Worm (Caenorhabditis elegans) whole organism, L4 larva: ENCODE measurements around the gene srt-54.

ENCODE experiments used
- D1046.2 ChIP-seq: fragments of 200-800 bp; sonication (Bioruptor generic); IDR thresholded peaks from 2 replicates; pipeline ENCODE4 v1.3.6; 2022; ENCODE audit warnings: missing genetic modification characterization, missing compliant biosample characterization
- T26A8.4 ChIP-seq: fragments of 200-800 bp; sonication (Bioruptor generic); IDR thresholded peaks from 2 replicates; pipeline ENCODE4 v1.3.6; 2022; ENCODE audit warnings: missing genetic modification characterization, missing compliant biosample characterization
- Y105C5A.15 ChIP-seq: fragments of 200-800 bp; sonication (Bioruptor generic); IDR thresholded peaks from 2 replicates; pipeline ENCODE4 v1.3.6; 2022; ENCODE audit warnings: missing genetic modification characterization, missing compliant biosample characterization
- Y5F2A.4 ChIP-seq: fragments of 200-800 bp; sonication (Bioruptor generic); optimal IDR thresholded peaks from 2 replicates; lab custom pipeline; 2018; ENCODE audit warnings: mild to moderate bottlenecking, missing genetic modification characterization, missing compliant biosample characterization
- aly-2 ChIP-seq: sonication (generic microtip); optimal IDR thresholded peaks from 2 replicates; lab custom pipeline; 2018; ENCODE audit warnings: missing biosample characterization, missing genetic modification characterization
- ceh-62 ChIP-seq: sonication (generic microtip); optimal IDR thresholded peaks from 2 replicates; lab custom pipeline; 2017; ENCODE audit warnings: missing biosample characterization, missing genetic modification characterization
- daf-19 ChIP-seq: fragments of 200-800 bp; sonication (Bioruptor generic); conservative IDR thresholded peaks from 2 replicates; pipeline ENCODE4 v1.3.6; 2022; ENCODE audit warnings: missing genetic modification characterization, missing compliant biosample characterization
- fkh-10 ChIP-seq: fragments of 150-350 bp; optimal IDR thresholded peaks from 2 replicates; lab custom pipeline; 2014; ENCODE audit warnings: missing biosample characterization, missing genetic modification reagents, missing genetic modification characterization
- hmg-1.1 ChIP-seq: fragments of 200-800 bp; sonication (Bioruptor generic); IDR thresholded peaks from 2 replicates; pipeline ENCODE4 v1.3.6; 2022; ENCODE audit warnings: missing genetic modification reagents, missing genetic modification characterization, missing compliant biosample characterization
- lin-15B ChIP-seq: fragments of 150-350 bp; sonication (generic microtip); optimal IDR thresholded peaks from 3 replicates; lab custom pipeline; 2014; ENCODE audit warnings: missing biosample characterization, missing genetic modification characterization
- lin-38 ChIP-seq: fragments of 200-800 bp; sonication (Bioruptor generic); IDR thresholded peaks from 2 replicates; pipeline ENCODE4 v1.3.6; 2022; ENCODE audit warnings: missing genetic modification reagents, missing genetic modification characterization, missing compliant biosample characterization
- madf-5 ChIP-seq, 2 experiments: fragments of 200-800 bp; sonication (Bioruptor generic); IDR thresholded peaks; 2 replicates each; pipeline ENCODE4 v1.3.6; 2022; ENCODE audit warnings: missing compliant biosample characterization in 2 of 2, missing genetic modification characterization in 2 of 2
- mes-2 ChIP-seq: sonication (generic microtip); optimal IDR thresholded peaks from 2 replicates; lab custom pipeline; 2016; ENCODE audit warnings: missing genotype, mild to moderate bottlenecking, missing genetic modification characterization, missing compliant biosample characterization; ENCODE audit not compliant: poor library complexity, severe bottlenecking
- nhr-102 ChIP-seq: sonication (generic microtip); optimal IDR thresholded peaks from 2 replicates; lab custom pipeline; 2016; ENCODE audit warnings: mild to moderate bottlenecking, missing genetic modification characterization, moderate library complexity, missing compliant biosample characterization
- nhr-42 ChIP-seq: fragments of 200-800 bp; sonication (Bioruptor generic); IDR thresholded peaks from 2 replicates; pipeline ENCODE4 v1.3.6; 2022; ENCODE audit warnings: missing genetic modification characterization, missing compliant biosample characterization
- nhr-76 ChIP-seq: fragments of 150-350 bp; optimal IDR thresholded peaks from 2 replicates; lab custom pipeline; 2014; ENCODE audit warnings: missing biosample characterization, missing genetic modification characterization
- set-16 ChIP-seq: fragments of 200-800 bp; sonication (Bioruptor generic); IDR thresholded peaks from 2 replicates; pipeline ENCODE4 v1.3.6; 2022; ENCODE audit warnings: missing genetic modification reagents, missing genetic modification characterization, missing compliant biosample characterization
- ztf-7 ChIP-seq: fragments of 150-350 bp; optimal IDR thresholded peaks from 2 replicates; lab custom pipeline; 2014; ENCODE audit warnings: missing biosample characterization, missing genetic modification characterization

srt-54 gene

DNA sequence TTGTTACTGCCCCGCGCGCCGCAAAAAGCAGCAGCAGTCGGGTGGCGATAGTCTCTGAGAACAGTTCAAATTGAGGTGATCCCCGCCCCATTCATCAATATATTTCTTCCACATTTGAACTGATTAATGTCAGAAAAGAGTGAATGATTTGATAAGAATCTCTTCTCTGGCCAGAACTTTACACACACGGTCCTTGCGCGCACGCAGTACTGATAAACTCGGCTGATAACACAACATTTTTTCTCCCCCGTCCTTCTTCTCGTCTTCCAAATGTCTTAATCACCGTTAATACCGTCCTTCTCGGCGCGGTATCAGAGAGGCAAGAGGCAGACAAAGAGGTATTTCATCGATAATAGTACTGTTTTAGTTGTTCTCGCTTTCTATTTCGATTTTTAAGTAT, 45.2 kb downstream of the srt-54 start, which contains the start of gene etr-1 (continued):
- TF ChIP-seq lin-15B (tag; lab: Kevin White, UChicago) = no peak
- TF ChIP-seq nhr-42 = 0 out of 2 replicates have a peak, but pooled peaks have one; percentile 11
- no peak for TF ChIP-seq daf-19 (GFP tag; lab: Robert Waterston, UW)
- TF ChIP-seq Y105C5A.15 (GFP tag; lab: Robert Waterston, UW) = no peak
- no peak for TF ChIP-seq aly-2
- TF ChIP-seq nhr-76 (tag; lab: Kevin White, UChicago) = no peak
- TF ChIP-seq set-16 (GFP tag; lab: Robert Waterston, UW) = no peak
- no peak for TF ChIP-seq D1046.2 (GFP tag; lab: Robert Waterston, UW)
- TF ChIP-seq madf-5 (GFP tag; IDR thresholded peaks at IDR 0.05; lab: Robert Waterston, UW) = no peak
- 0 out of 2 replicates have a peak, but pooled peaks have one; percentile 12 for TF ChIP-seq hmg-1.1 (GFP tag; lab: Robert Waterston, UW)
- peak; percentile 25; the same call in 1 of the 2 replicates for TF ChIP-seq lin-38
- no peak for TF ChIP-seq fkh-10 (GFP tag; lab: Kevin White, UChicago)
- no peak for TF ChIP-seq T26A8.4 (GFP tag; lab: Robert Waterston, UW)
- no peak for TF ChIP-seq nhr-102
- TF ChIP-seq Y5F2A.4 = no peak
- TF ChIP-seq ceh-62 (tag; lab: Kevin White, UChicago) = no peak

DNA sequence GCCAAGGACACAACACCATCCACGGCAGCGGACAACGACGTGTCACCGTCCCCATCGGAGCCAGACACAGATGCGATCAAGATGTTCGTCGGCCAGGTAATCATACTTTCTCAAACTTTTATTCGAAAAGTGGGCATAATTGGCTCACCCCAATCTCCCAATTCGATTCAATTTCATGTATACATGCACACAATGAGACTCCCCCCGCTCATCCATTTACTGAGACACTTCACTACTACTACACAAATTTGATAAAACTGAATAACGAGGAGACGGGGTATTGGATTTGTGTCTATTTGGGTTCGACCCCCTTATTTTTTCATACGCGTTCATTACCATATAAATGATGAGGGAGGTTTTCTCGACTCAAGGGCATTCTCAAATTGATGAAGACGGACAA, 46.2 kb downstream of the srt-54 start:
- TF ChIP-seq mes-2 (tag; lab: Kevin White, UChicago) (peak; percentile 15), ztf-7 (tag; lab: Kevin White, UChicago) (no peak)
